Fruit fly (Drosophila melanogaster) whole organism, prepupa: ENCODE results near the gene CG43702.

ENCODE experiments used
- Blimp-1 ChIP-seq: fragments of 200-800 bp; sonication (Bioruptor generic); optimal IDR thresholded peaks from 3 replicates; lab custom pipeline; 2017; ENCODE audit warnings: missing biosample characterization, missing genetic modification characterization, mild to moderate bottlenecking, moderate library complexity, missing genetic modification reagents
- CG10669 ChIP-seq: fragments of 200-800 bp; sonication (Bioruptor generic); optimal IDR thresholded peaks from 3 replicates; lab custom pipeline; 2018; ENCODE audit warnings: missing biosample characterization, mild to moderate bottlenecking, missing genetic modification characterization, moderate library complexity
- CG15336 ChIP-seq: fragments of 200-800 bp; sonication (Bioruptor generic); IDR thresholded peaks from 2 replicates; pipeline ENCODE4 v1.3.6; 2022; ENCODE audit warnings: missing biosample characterization, missing genetic modification characterization
- CG1621 ChIP-seq: fragments of 200-800 bp; sonication (Bioruptor generic); optimal IDR thresholded peaks from 3 replicates; lab custom pipeline; 2018; ENCODE audit warnings: missing biosample characterization, mild to moderate bottlenecking, missing genetic modification characterization
- CG3032 ChIP-seq: fragments of 200-800 bp; optimal IDR thresholded peaks from 2 replicates; lab custom pipeline; 2019; ENCODE audit warnings: missing biosample characterization, mild to moderate bottlenecking, missing genetic modification characterization, moderate library complexity
- CG31627 ChIP-seq: fragments of 200-800 bp; sonication (Bioruptor generic); optimal IDR thresholded peaks from 3 replicates; lab custom pipeline; 2016; ENCODE audit warnings: missing biosample characterization, missing genetic modification characterization
- CG34406 ChIP-seq: fragments of 200-800 bp; sonication (Bioruptor generic); optimal IDR thresholded peaks from 3 replicates; lab custom pipeline; 2016; ENCODE audit warnings: missing biosample characterization, missing genetic modification characterization
- CG4318 ChIP-seq: fragments of 200-800 bp; sonication (Bioruptor generic); optimal IDR thresholded peaks from 3 replicates; lab custom pipeline; 2017; ENCODE audit warnings: missing biosample characterization, mild to moderate bottlenecking, missing genetic modification characterization
- CG6163 ChIP-seq: fragments of 200-800 bp; sonication (Bioruptor generic); IDR thresholded peaks from 3 replicates; pipeline ENCODE4 v1.3.6; 2022; ENCODE audit warnings: missing biosample characterization, missing genetic modification characterization
- CG6808 ChIP-seq: fragments of 200-800 bp; sonication (Bioruptor generic); optimal IDR thresholded peaks from 3 replicates; lab custom pipeline; 2017; ENCODE audit warnings: missing biosample characterization, missing genetic modification characterization, mild to moderate bottlenecking, moderate library complexity, missing genetic modification reagents
- CG7368 ChIP-seq: fragments of 200-800 bp; sonication (Bioruptor generic); optimal IDR thresholded peaks from 3 replicates; lab custom pipeline; 2016; ENCODE audit warnings: missing biosample characterization, missing genetic modification characterization
- CG8119 ChIP-seq: fragments of 200-800 bp; sonication (Bioruptor generic); IDR thresholded peaks from 3 replicates; pipeline ENCODE4 v1.3.6; 2022; ENCODE audit warnings: missing biosample characterization, missing genetic modification characterization
- CG8319 ChIP-seq: fragments of 200-800 bp; sonication (Bioruptor generic); optimal IDR thresholded peaks from 3 replicates; lab custom pipeline; 2016; ENCODE audit warnings: missing biosample characterization, missing genetic modification characterization
- CG8632 ChIP-seq: fragments of 200-800 bp; sonication (Bioruptor generic); optimal IDR thresholded peaks from 3 replicates; lab custom pipeline; 2016; ENCODE audit warnings: missing biosample characterization, missing genetic modification characterization
- CG9139 ChIP-seq: fragments of 200-800 bp; sonication (Bioruptor generic); optimal IDR thresholded peaks from 3 replicates; lab custom pipeline; 2017; ENCODE audit warnings: missing biosample characterization, mild to moderate bottlenecking, missing genetic modification characterization
- Eip78C ChIP-seq: fragments of 200-800 bp; sonication (Bioruptor generic); peaks from one replicate; lab custom pipeline; 2016; ENCODE audit warnings: missing biosample characterization, missing genetic modification characterization
- Gug ChIP-seq: fragments of 200-800 bp; sonication (Bioruptor generic); IDR thresholded peaks from 2 replicates; pipeline ENCODE4 v1.3.6; 2022; ENCODE audit warnings: missing biosample characterization, missing genetic modification characterization
- Hr38 ChIP-seq: sonication (Bioruptor generic); optimal IDR thresholded peaks from 2 replicates; lab custom pipeline; 2016; ENCODE audit warnings: missing biosample characterization, missing genetic modification characterization
- Hr4 ChIP-seq: fragments of 200-800 bp; sonication (Bioruptor generic); optimal IDR thresholded peaks from 3 replicates; lab custom pipeline; 2016; ENCODE audit warnings: missing biosample characterization, missing genetic modification characterization
- Met ChIP-seq: fragments of 200-800 bp; sonication (Bioruptor generic); optimal IDR thresholded peaks from 3 replicates; lab custom pipeline; 2016; ENCODE audit warnings: missing biosample characterization, missing genetic modification characterization
- OdsH ChIP-seq: fragments of 200-800 bp; sonication (Bioruptor generic); optimal IDR thresholded peaks from 3 replicates; lab custom pipeline; 2016; ENCODE audit warnings: missing biosample characterization, missing genetic modification characterization
- Sox102F ChIP-seq: fragments of 200-800 bp; sonication (Bioruptor generic); optimal IDR thresholded peaks from 2 replicates; lab custom pipeline; 2016; ENCODE audit warnings: missing biosample characterization, mild to moderate bottlenecking, missing genetic modification characterization
- Sox14 ChIP-seq: fragments of 200-800 bp; sonication (Bioruptor generic); optimal IDR thresholded peaks from 3 replicates; lab custom pipeline; 2016; ENCODE audit warnings: missing biosample characterization, missing genetic modification characterization
- Sox15 ChIP-seq: fragments of 200-800 bp; sonication (Bioruptor generic); optimal IDR thresholded peaks from 3 replicates; lab custom pipeline; 2016; ENCODE audit warnings: missing biosample characterization, missing genetic modification characterization
- achi ChIP-seq: fragments of 200-800 bp; sonication (Bioruptor generic); optimal IDR thresholded peaks from 3 replicates; lab custom pipeline; 2016; ENCODE audit warnings: missing biosample characterization, missing genetic modification characterization
- dac ChIP-seq: fragments of 200-800 bp; sonication (Bioruptor generic); optimal IDR thresholded peaks from 2 replicates; lab custom pipeline; 2017; ENCODE audit warnings: missing biosample characterization, mild to moderate bottlenecking, missing genetic modification characterization
- dsx ChIP-seq: fragments of 200-800 bp; optimal IDR thresholded peaks from 3 replicates; lab custom pipeline; 2019; ENCODE audit warnings: missing biosample characterization, mild to moderate bottlenecking, missing genetic modification characterization, moderate library complexity; ENCODE audit not compliant: poor library complexity, severe bottlenecking
- esn ChIP-seq: fragments of 200-800 bp; sonication (Bioruptor generic); optimal IDR thresholded peaks from 2 replicates; lab custom pipeline; 2016; ENCODE audit warnings: missing biosample characterization, mild to moderate bottlenecking, missing genetic modification characterization, moderate library complexity
- fd85E ChIP-seq: fragments of 200-800 bp; sonication (Bioruptor generic); optimal IDR thresholded peaks from 3 replicates; lab custom pipeline; 2016; ENCODE audit warnings: missing biosample characterization, missing genetic modification characterization
- fkh ChIP-seq: fragments of 200-800 bp; sonication (Bioruptor generic); optimal IDR thresholded peaks from 3 replicates; lab custom pipeline; 2017; ENCODE audit warnings: missing biosample characterization, mild to moderate bottlenecking, missing genetic modification characterization, moderate library complexity
- lz ChIP-seq: fragments of 200-800 bp; sonication (Bioruptor generic); optimal IDR thresholded peaks from 3 replicates; lab custom pipeline; 2016; ENCODE audit warnings: missing biosample characterization, missing genetic modification characterization
- pdm3 ChIP-seq: fragments of 200-800 bp; sonication (Bioruptor generic); optimal IDR thresholded peaks from 3 replicates; lab custom pipeline; 2016; ENCODE audit warnings: missing biosample characterization, missing genetic modification characterization
- salr ChIP-seq, 2 experiments: fragments of 200-800 bp; sonication (Bioruptor generic); optimal IDR thresholded peaks; 3 replicates each; lab custom pipeline; 2016 to 2018; ENCODE audit warnings: missing biosample characterization in 2 of 2, missing genetic modification characterization in 2 of 2, mild to moderate bottlenecking in 1 of 2
- spab ChIP-seq: fragments of 200-800 bp; sonication (Bioruptor generic); optimal IDR thresholded peaks from 2 replicates; lab custom pipeline; 2017; ENCODE audit warnings: missing biosample characterization, mild to moderate bottlenecking, missing genetic modification characterization, missing genetic modification reagents
- ss ChIP-seq, 2 experiments: fragments of 200-800 bp; sonication (Bioruptor generic); optimal IDR thresholded peaks; 2 replicates in 1 of 2; 3 replicates in 1 of 2; lab custom pipeline; 2017 to 2018; ENCODE audit warnings: mild to moderate bottlenecking in 2 of 2, missing biosample characterization in 2 of 2, missing genetic modification characterization in 2 of 2, moderate library complexity in 1 of 2
- topi ChIP-seq: fragments of 200-800 bp; sonication (Bioruptor generic); optimal IDR thresholded peaks from 3 replicates; lab custom pipeline; 2016; ENCODE audit warnings: missing biosample characterization, missing genetic modification characterization
- vri ChIP-seq: fragments of 200-800 bp; sonication (Bioruptor generic); optimal IDR thresholded peaks from 3 replicates; lab custom pipeline; 2016; ENCODE audit warnings: missing biosample characterization, mild to moderate bottlenecking, missing genetic modification characterization

CG43702 gene

DNA sequence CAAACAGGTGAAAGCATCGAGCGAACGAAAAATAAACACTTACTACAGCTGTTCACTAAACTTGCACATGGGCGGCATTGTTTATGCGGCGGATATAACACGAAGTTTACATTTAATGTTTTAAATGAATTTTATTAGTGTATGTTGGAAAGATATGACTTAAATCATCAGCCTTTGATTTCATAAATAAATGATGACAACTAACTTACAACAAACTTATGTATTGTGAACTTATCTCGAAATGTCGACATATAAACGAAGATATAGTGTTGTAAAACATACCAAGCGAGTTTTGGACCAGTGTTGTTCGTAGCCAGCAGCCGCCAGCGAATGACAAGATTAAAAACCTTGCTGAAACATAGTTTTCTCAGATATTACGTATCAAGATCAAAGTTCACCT is 5.9 kb downstream of the CG43702 start, which contains the start of the genes CG11309 and CG7632 (continued):
- peak; percentile 99 for TF ChIP-seq CG8119 (GFP tag; lab: Robert Waterston, UW)
- TF ChIP-seq Eip78C (GFP tag; lab: Kevin White, UChicago), result peak; percentile 100
- TF ChIP-seq CG34406, result peak; percentile 100
- peak; percentile 97 for TF ChIP-seq CG8319 (GFP tag; lab: Kevin White, UChicago)
- TF ChIP-seq CG7368 (GFP tag; lab: Kevin White, UChicago), result peak; percentile 99
- peak; percentile 99 for TF ChIP-seq Hr4
- peak; percentile 99 for TF ChIP-seq CG9139 (GFP tag; lab: Kevin White, UChicago)
- peak; percentile 100 for TF ChIP-seq CG3032 (tag; lab: Kevin White, UChicago)

dm6 chr3L:21317416-21318259 is 19.2 kb downstream of the CG43702 start, which contains the start of gene Pc:
Gene Pc, minus strand, starts transcription at chr3L:21318020.
- TF ChIP-seq vri (no peak), Hr38 (GFP tag; lab: Kevin White, UChicago) (no peak), ss (GFP tag; optimal IDR thresholded peaks at IDR 0.05; lab: Kevin White, UChicago) (no peak), dsx (GFP tag; lab: Kevin White, UChicago) (no peak), CG10669 (GFP tag; lab: Kevin White, UChicago) (no peak), Sox15 (GFP tag; lab: Kevin White, UChicago) (no peak), lz (GFP tag; lab: Kevin White, UChicago) (no peak), OdsH (GFP tag; lab: Kevin White, UChicago) (no peak), Sox14 (GFP tag; lab: Kevin White, UChicago) (peak; percentile 57), Eip78C (GFP tag; lab: Kevin White, UChicago) (peak; percentile 39), esn (GFP tag; lab: Kevin White, UChicago) (no peak), CG1621 (tag; lab: Kevin White, UChicago) (no peak), CG9139 (GFP tag; lab: Kevin White, UChicago) (no peak), spab (GFP tag; lab: Kevin White, UChicago) (no peak), CG3032 (tag; lab: Kevin White, UChicago) (peak; percentile 13), fkh (GFP tag; lab: Kevin White, UChicago) (peak; percentile 24), pdm3 (GFP tag; lab: Kevin White, UChicago) (no peak), CG6808 (GFP tag; lab: Kevin White, UChicago) (no peak), CG15336 (GFP tag; lab: Robert Waterston, UW) (no peak), dac (GFP tag; lab: Kevin White, UChicago) (no peak), CG6163 (GFP tag; lab: Robert Waterston, UW) (no peak), CG31627 (GFP tag; lab: Kevin White, UChicago) (no peak), CG7368 (GFP tag; lab: Kevin White, UChicago) (no peak), CG4318 (GFP tag; lab: Kevin White, UChicago) (no peak), Sox102F (GFP tag; lab: Kevin White, UChicago) (no peak), CG8119 (GFP tag; lab: Robert Waterston, UW) (no peak), Blimp-1 (no peak), topi (GFP tag; lab: Kevin White, UChicago) (no peak), CG8632 (GFP tag; lab: Kevin White, UChicago) (no peak), Met (GFP tag; lab: Kevin White, UChicago) (no peak), Gug (GFP tag; lab: Robert Waterston, UW) (no peak), salr (GFP tag; optimal IDR thresholded peaks at IDR 0.05; lab: Kevin White, UChicago) (no peak), CG8319 (GFP tag; lab: Kevin White, UChicago) (no peak), achi (no peak), fd85E (GFP tag; lab: Kevin White, UChicago) (no peak)
